Worm (Caenorhabditis elegans): Measurements from ENCODE around the gene fbxa-192.
"Not testable (repeated sequence)": the region's sequence is repeated elsewhere in the genome, so short reads cannot be mapped to it uniquely, and the experiment has no call there.

The fbxa-192 gene

ce11 chrV:17614251-17614650 lies 36.1 kb downstream of the fbxa-192 start, which contains the start of gene Y6G8.14:
TSS of gene Y6G8.14 (minus strand) at chrV:17614351.
- no peak for TF ChIP-seq nhr-28 (tag; optimal IDR thresholded peaks at IDR 0.05)
- TF ChIP-seq nhr-11 (tag; optimal IDR thresholded peaks at IDR 0.05) = no peak
- no peak for TF ChIP-seq egl-27 (tag; optimal IDR thresholded peaks at IDR 0.05)
- TF ChIP-seq aly-2 (tag; optimal IDR thresholded peaks at IDR 0.05) = no peak
- no peak for TF ChIP-seq lsy-12 (tag; optimal IDR thresholded peaks at IDR 0.05)
- TF ChIP-seq jun-1 (tag; optimal IDR thresholded peaks at IDR 0.05) = no peak
- no peak for TF ChIP-seq ceh-28 (tag; optimal IDR thresholded peaks at IDR 0.05)

- not testable (repeated sequence) for TF ChIP-seq unc-39, nhr-25, skn-1 (tag; optimal IDR thresholded peaks at IDR 0.05)
Measured at ce11 chrV:17610503-17610902, 39.8 kb downstream of the fbxa-192 start, which contains the start of gene Y6G8.15. TSS of gene Y6G8.15 (minus strand) at chrV:17610603.

- no peak for TF ChIP-seq tbx-2 (tag; optimal IDR thresholded peaks at IDR 0.05)
- no peak for TF ChIP-seq nhr-237 (tag; optimal IDR thresholded peaks at IDR 0.05)
- no peak for TF ChIP-seq ceh-28 (tag; optimal IDR thresholded peaks at IDR 0.05)
- TF ChIP-seq lin-39 (tag; optimal IDR thresholded peaks at IDR 0.05) = no peak
- TF ChIP-seq mdl-1 (tag; optimal IDR thresholded peaks at IDR 0.05) = no peak
- no peak for TF ChIP-seq nhr-67 (tag; optimal IDR thresholded peaks at IDR 0.05)
- no peak for TF ChIP-seq daf-12 (tag; optimal IDR thresholded peaks at IDR 0.05)
- TF ChIP-seq pqm-1 (tag; optimal IDR thresholded peaks at IDR 0.05) = no peak
- TF ChIP-seq lsy-12 (tag; optimal IDR thresholded peaks at IDR 0.05) = no peak
- no peak for TF ChIP-seq pha-4 (tag; optimal IDR thresholded peaks at IDR 0.05)
- TF ChIP-seq nhr-77 (tag; optimal IDR thresholded peaks at IDR 0.05) = no peak
- TF ChIP-seq nhr-43 (tag; optimal IDR thresholded peaks at IDR 0.05; ENCODE audit: poor library complexity, severe bottlenecking) = no peak
- no peak for TF ChIP-seq snpc-4 (tag; optimal IDR thresholded peaks at IDR 0.05)
- TF ChIP-seq ceh-9 (tag; optimal IDR thresholded peaks at IDR 0.05) = no peak
- no peak for TF ChIP-seq fos-1 (tag; optimal IDR thresholded peaks at IDR 0.05)
- no peak for TF ChIP-seq egl-27 (tag; optimal IDR thresholded peaks at IDR 0.05)
- TF ChIP-seq ceh-82 (tag; optimal IDR thresholded peaks at IDR 0.05) = no peak
- no peak for TF ChIP-seq elt-2 (tag; optimal IDR thresholded peaks at IDR 0.05)
- TF ChIP-seq mml-1 (tag; optimal IDR thresholded peaks at IDR 0.05) = no peak
Measured at ce11 chrV:17607797-17608196, 42.5 kb downstream of the fbxa-192 start, which contains the start of gene srz-91. TSS of gene srz-91 (plus strand) at chrV:17608097.

ce11 chrV:17606050-17606449 lies 44.3 kb downstream of the fbxa-192 start, which contains the start of gene Y6G8.16:
TSS of gene Y6G8.16 (plus strand) at chrV:17606350.
- not testable (repeated sequence) for TF ChIP-seq snpc-4 (tag; optimal IDR thresholded peaks at IDR 0.05); sea-2 (GFP tag; optimal IDR thresholded peaks at IDR 0.05); ztf-4 (tag; optimal IDR thresholded peaks at IDR 0.05)

ce11 chrV:17601520-17601919 lies 48.8 kb downstream of the fbxa-192 start, which contains the start of gene ztf-25:
TSS of gene ztf-25 (plus strand) at chrV:17601820.
- TF ChIP-seq egl-5 (tag; optimal IDR thresholded peaks at IDR 0.05) (no peak), unc-39 (tag; optimal IDR thresholded peaks at IDR 0.05) (no peak), daf-12 (tag; optimal IDR thresholded peaks at IDR 0.05) (no peak), nhr-43 (tag; optimal IDR thresholded peaks at IDR 0.05; ENCODE audit: poor library complexity, severe bottlenecking) (no peak), pha-4 (tag; optimal IDR thresholded peaks at IDR 0.05) (no peak), nhr-67 (tag; optimal IDR thresholded peaks at IDR 0.05) (no peak), unc-62 (GFP tag; optimal IDR thresholded peaks at IDR 0.05) (no peak), mdl-1 (tag; optimal IDR thresholded peaks at IDR 0.05) (no peak), ceh-82 (tag; optimal IDR thresholded peaks at IDR 0.05) (no peak), lin-15B (tag; optimal IDR thresholded peaks at IDR 0.05) (no peak), nfya-1 (tag; optimal IDR thresholded peaks at IDR 0.05; ENCODE audit: insufficient read depth) (no peak), ceh-28 (tag; optimal IDR thresholded peaks at IDR 0.05) (no peak), nhr-11 (tag; optimal IDR thresholded peaks at IDR 0.05) (no peak), ama-1 (optimal IDR thresholded peaks at IDR 0.05) (no peak), nhr-28 (tag; optimal IDR thresholded peaks at IDR 0.05) (no peak), eor-1 (tag; optimal IDR thresholded peaks at IDR 0.05) (no peak), snpc-4 (tag; optimal IDR thresholded peaks at IDR 0.05) (no peak), zag-1 (tag; optimal IDR thresholded peaks at IDR 0.05) (no peak), hmg-11 (tag; optimal IDR thresholded peaks at IDR 0.05) (no peak)

Data from whole organism, L3 larva.